Worm (Caenorhabditis elegans): ENCODE data around the gene Y39B6A.69.

- TF ChIP-seq cog-1 (tag; optimal IDR thresholded peaks at IDR 0.05) (no peak), T22C8.4 (GFP tag; IDR thresholded peaks at IDR 0.05) (no peak)
These were observed 18.7 kb downstream of the Y39B6A.69 start, which contains the start of gene Y39B6A.10 for ce11 chrV:19133507-19133906.

Data from whole organism, midembryonic.